Fruit fly (Drosophila melanogaster) whole organism, embryonic: ENCODE measurements around the gene CG17571.
A peak's percentile ranks its signal among the peaks of the same experiment; 100 is the strongest.

Source experiments
- CG12299 ChIP-seq: fragments of 200-800 bp; sonication (Bioruptor generic); optimal IDR thresholded peaks from 2 replicates; lab custom pipeline; 2018; ENCODE audit warnings: missing biosample characterization, mild to moderate bottlenecking, missing genetic modification characterization
- Dfd ChIP-seq, 2 experiments: fragments of >200 bp; optimal IDR thresholded peaks; 2 replicates each; lab custom pipeline; 2017; ENCODE audit warnings: missing biosample characterization in 2 of 2, missing genetic modification characterization in 2 of 2
- hth ChIP-seq: fragments of >200 bp; optimal IDR thresholded peaks from 2 replicates; lab custom pipeline; 2017; ENCODE audit warnings: inconsistent platforms
- unpg ChIP-seq: fragments of 200-800 bp; sonication (Bioruptor generic); optimal IDR thresholded peaks from 3 replicates; lab custom pipeline; 2018; ENCODE audit warnings: missing biosample characterization, mild to moderate bottlenecking, missing genetic modification characterization, moderate library complexity
- zen2 ChIP-seq: fragments of 200-800 bp; sonication (Bioruptor generic); IDR thresholded peaks from 3 replicates; pipeline ENCODE4 v1.3.6; 2022; ENCODE audit warnings: missing biosample characterization, missing genetic modification characterization; ENCODE audit not compliant: partially characterized antibody

DNA sequence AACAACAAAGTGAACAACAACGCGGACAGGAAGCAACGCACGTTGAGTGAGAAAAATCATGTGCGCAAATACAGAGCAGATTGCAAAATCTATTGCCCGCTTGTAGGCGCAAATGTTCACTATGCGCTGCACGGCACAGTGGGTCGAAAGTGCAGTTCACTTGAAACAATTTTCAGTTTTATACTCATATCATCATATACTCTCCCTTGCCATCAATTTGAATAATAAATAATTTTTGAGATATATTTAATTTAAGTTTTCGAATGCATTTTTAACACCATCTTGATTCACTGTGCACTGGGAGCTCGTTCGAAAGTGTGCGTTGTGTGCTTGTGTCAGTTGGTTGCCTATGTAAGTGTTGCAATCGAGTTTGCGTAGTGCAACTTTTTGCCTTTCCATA lies 10.2 kb upstream of the CG17571 start:
- no peak for TF ChIP-seq zen2
- TF ChIP-seq hth (lab: Kevin White, UChicago) = no peak
- TF ChIP-seq Dfd (GFP tag; optimal IDR thresholded peaks at IDR 0.05; lab: Kevin White, UChicago) = no peak
- TF ChIP-seq unpg (GFP tag; lab: Kevin White, UChicago) = peak; percentile 89
- TF ChIP-seq CG12299 (tag; lab: Kevin White, UChicago) = peak; percentile 31
